Fruit fly (Drosophila melanogaster) whole organism, wandering third instar larva: Measurements from ENCODE around the gene CG34125.

Experiments used
- Dfd ChIP-seq: fragments of >200 bp; optimal IDR thresholded peaks from 2 replicates; lab custom pipeline; 2017; ENCODE audit warnings: missing biosample characterization, missing genetic modification characterization
- Hr78 ChIP-seq: fragments of >200 bp; optimal IDR thresholded peaks from 2 replicates; lab custom pipeline; 2017; ENCODE audit warnings: missing biosample characterization, missing genetic modification characterization
- Myc ChIP-seq: fragments of >200 bp; optimal IDR thresholded peaks from 2 replicates; lab custom pipeline; 2017
- dl ChIP-seq, 2 experiments: fragments of 175-275, 200-275 bp in 1 of 2; fragments of 200-275 bp in 1 of 2; sonication (Bioruptor generic); optimal IDR thresholded peaks; lab custom pipeline; 2018; ENCODE audit warnings: mild to moderate bottlenecking in 2 of 2, missing biosample characterization in 2 of 2, missing genetic modification characterization in 2 of 2, moderate library complexity in 2 of 2; ENCODE audit not compliant: partially characterized antibody in 2 of 2, insufficient read depth in 1 of 2
- h ChIP-seq: fragments of 200-800 bp; sonication (Bioruptor generic); optimal IDR thresholded peaks from 3 replicates; lab custom pipeline; 2016; ENCODE audit warnings: missing biosample characterization, mild to moderate bottlenecking, missing genetic modification characterization
- tai ChIP-seq: sonication (Bioruptor generic); optimal IDR thresholded peaks from 2 replicates; lab custom pipeline; 2016; ENCODE audit warnings: missing biosample characterization, missing genetic modification characterization

dm6 chr2L:4916738-4917137 is 48.7 kb upstream of the CG34125 start:
- TF ChIP-seq Dfd (GFP tag; lab: Kevin White, UChicago), result no peak
- TF ChIP-seq tai (GFP tag; lab: Kevin White, UChicago), result no peak
- no peak for TF ChIP-seq Hr78
- TF ChIP-seq Myc (lab: Kevin White, UChicago), result no peak
- TF ChIP-seq dl (GFP tag; optimal IDR thresholded peaks at IDR 0.05; lab: Kevin White, UChicago; ENCODE audit: insufficient read depth in 1 of 2, partially characterized antibody in 2 of 2), result no peak
- TF ChIP-seq h (GFP tag; lab: Kevin White, UChicago), result no peak
